Worm (Caenorhabditis elegans): ENCODE results near the gene F57C2.4.

- TF ChIP-seq elt-2 (tag; optimal IDR thresholded peaks at IDR 0.05): no peak
- TF ChIP-seq hlh-30 (tag; optimal IDR thresholded peaks at IDR 0.05; ENCODE audit: insufficient read depth): no peak
- no peak for TF ChIP-seq odd-2 (tag; optimal IDR thresholded peaks at IDR 0.05)
These were observed 8.9 kb downstream of the F57C2.4 start, which contains the start of gene C04H5.1 for ce11 chrII:14534000-14534399.

Data from whole organism, late embryonic.